Fruit fly (Drosophila melanogaster): ENCODE data around the gene Jhbp14.

The Jhbp14 gene

dm6 chr2L:13286456-13286855 lies 50.2 kb downstream of the Jhbp14 start, which contains the start of the genes Drep4 and Uvrag (continued):
- TF ChIP-seq dl (GFP tag; optimal IDR thresholded peaks at IDR 0.05; ENCODE audit: insufficient read depth in 1 of 2, partially characterized antibody in 2 of 2) = no peak
- TF ChIP-seq sage (GFP tag; optimal IDR thresholded peaks at IDR 0.05) = peak; percentile 53
- TF ChIP-seq Myc (optimal IDR thresholded peaks at IDR 0.05) = peak; percentile 89
- no peak for TF ChIP-seq Hr83 (GFP tag; optimal IDR thresholded peaks at IDR 0.05; ENCODE audit: poor library complexity, severe bottlenecking)
- peak; percentile 51 for TF ChIP-seq Jra (GFP tag; optimal IDR thresholded peaks at IDR 0.05)
- no peak for TF ChIP-seq CG32264 (GFP tag; optimal IDR thresholded peaks at IDR 0.05)
- peak; percentile 16 for TF ChIP-seq sv (GFP tag; optimal IDR thresholded peaks at IDR 0.05)
- TF ChIP-seq CrebA (GFP tag; optimal IDR thresholded peaks at IDR 0.05; ENCODE audit: borderline replicate concordance) = no peak
- TF ChIP-seq rgr (GFP tag; optimal IDR thresholded peaks at IDR 0.05) = peak; percentile 73
